Worm (Caenorhabditis elegans): ENCODE results near the gene ZC487.1.
A peak's percentile ranks its signal among the peaks of the same experiment; 100 is the strongest.

The ZC487.1 gene

DNA sequence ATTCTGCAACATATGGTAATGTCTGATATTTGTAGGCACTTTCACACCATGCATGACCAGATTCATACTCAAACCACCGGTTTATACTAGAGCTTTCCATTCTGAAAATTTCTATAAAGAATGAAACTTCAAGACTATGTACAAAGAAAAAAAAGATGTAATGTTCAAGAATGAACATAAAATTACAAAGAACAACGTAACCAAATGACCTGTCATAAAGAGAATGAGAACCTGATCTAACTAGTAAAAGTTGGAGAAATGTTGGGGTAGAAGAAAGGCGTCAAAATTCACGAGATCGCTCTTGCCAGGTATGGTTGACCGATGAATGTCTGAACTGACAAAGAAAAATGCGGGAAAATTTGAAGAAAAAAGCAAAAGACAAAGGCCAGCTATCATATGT lies 29.8 kb upstream of the ZC487.1 start, which contains the start of gene W02F12.2:
TSS of gene W02F12.2 (minus strand) at position 101 of the 400 bp plus-strand sequence.
- TF ChIP-seq flt-1 (GFP tag; IDR thresholded peaks at IDR 0.05) (no peak), cog-1 (tag; optimal IDR thresholded peaks at IDR 0.05) (no peak), ref-1 (GFP tag; conservative IDR thresholded peaks at IDR 0.05) (no peak), tab-1 (GFP tag; IDR thresholded peaks at IDR 0.05) (no peak), klf-2 (GFP tag; conservative IDR thresholded peaks at IDR 0.05) (no peak), ztf-23 (GFP tag; IDR thresholded peaks at IDR 0.05) (no peak), T22C8.4 (GFP tag; IDR thresholded peaks at IDR 0.05) (no peak), med-1 (GFP tag; optimal IDR thresholded peaks at IDR 0.05; ENCODE audit: insufficient read depth) (no peak), ztf-29 (GFP tag; IDR thresholded peaks at IDR 0.05) (no peak)

DNA sequence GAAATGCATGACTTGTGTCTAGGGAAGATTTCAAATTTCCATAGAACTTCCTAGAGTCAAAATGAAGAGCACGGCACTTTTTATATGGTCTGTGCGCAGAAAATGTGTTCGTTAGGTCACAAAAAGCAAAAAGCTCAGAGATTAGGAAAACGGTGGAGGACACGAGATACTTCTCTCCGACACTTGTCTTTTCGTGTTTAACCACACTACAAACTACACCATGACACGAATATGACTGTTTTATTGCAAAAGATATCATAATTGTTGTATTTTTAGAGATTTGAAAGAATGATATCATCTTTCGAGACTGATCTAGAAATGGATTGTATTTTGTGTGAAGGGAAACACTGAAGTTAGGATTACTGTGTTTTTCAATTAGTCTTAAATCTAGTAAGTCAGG lies 28.3 kb upstream of the ZC487.1 start:
- TF ChIP-seq med-1 (GFP tag; optimal IDR thresholded peaks at IDR 0.05; ENCODE audit: insufficient read depth) (no peak), ztf-29 (GFP tag; IDR thresholded peaks at IDR 0.05) (no peak)

DNA sequence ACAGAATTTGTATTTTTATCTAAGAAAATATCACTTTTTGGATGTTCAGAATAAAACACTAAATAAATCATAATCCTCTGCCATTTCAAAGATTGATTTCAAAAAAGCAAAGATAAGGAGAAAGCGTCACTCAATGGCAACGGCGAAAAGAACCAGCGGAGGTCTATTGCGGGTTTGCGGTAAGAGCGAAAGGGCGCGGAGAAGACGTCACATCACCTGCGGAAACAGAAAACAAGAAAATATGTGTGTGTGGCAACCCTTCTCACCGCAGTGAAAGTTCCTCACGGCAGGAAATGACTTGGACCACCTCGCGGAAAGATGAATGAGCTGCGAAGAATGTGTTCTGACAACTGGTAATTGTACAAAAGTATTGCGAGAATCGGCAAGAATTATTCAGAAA lies 27.5 kb upstream of the ZC487.1 start:
- TF ChIP-seq T22C8.4 (GFP tag; IDR thresholded peaks at IDR 0.05) (no peak), klf-2 (GFP tag; conservative IDR thresholded peaks at IDR 0.05) (no peak), med-1 (GFP tag; optimal IDR thresholded peaks at IDR 0.05; ENCODE audit: insufficient read depth) (no peak), ztf-23 (GFP tag; IDR thresholded peaks at IDR 0.05) (no peak), tab-1 (GFP tag; IDR thresholded peaks at IDR 0.05) (no peak), ztf-29 (GFP tag; IDR thresholded peaks at IDR 0.05) (no peak), flt-1 (GFP tag; IDR thresholded peaks at IDR 0.05) (no peak), cog-1 (tag; optimal IDR thresholded peaks at IDR 0.05) (no peak), ref-1 (GFP tag; conservative IDR thresholded peaks at IDR 0.05) (no peak)

DNA sequence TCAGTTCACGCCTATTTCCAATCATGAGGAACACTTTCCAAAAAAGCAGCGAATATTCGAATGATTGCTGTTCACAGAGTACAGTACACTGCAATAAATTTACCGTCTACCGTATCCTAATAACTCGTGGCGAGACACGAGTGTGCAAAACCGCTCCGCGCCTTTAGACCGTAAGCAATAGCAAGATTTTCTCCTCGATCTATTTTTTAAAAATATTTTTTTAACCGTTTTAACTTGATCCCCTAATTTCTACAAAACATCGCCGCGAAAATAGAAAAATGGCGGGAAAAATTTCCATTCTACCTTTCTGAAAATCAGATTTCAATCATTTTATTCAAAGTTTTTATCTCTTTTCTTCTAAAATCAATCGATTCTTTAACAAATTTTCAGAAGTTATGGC lies 24.6 kb upstream of the ZC487.1 start, which contains the start of gene era-1:
TSS of gene era-1 (plus strand) at position 366 of the 400 bp plus-strand sequence.
- TF ChIP-seq T22C8.4 (GFP tag; IDR thresholded peaks at IDR 0.05) (no peak), tab-1 (GFP tag; IDR thresholded peaks at IDR 0.05) (no peak), klf-2 (GFP tag; conservative IDR thresholded peaks at IDR 0.05) (no peak), cog-1 (tag; optimal IDR thresholded peaks at IDR 0.05) (no peak), ztf-29 (GFP tag; IDR thresholded peaks at IDR 0.05) (no peak), flt-1 (GFP tag; IDR thresholded peaks at IDR 0.05) (no peak), ref-1 (GFP tag; conservative IDR thresholded peaks at IDR 0.05) (no peak), med-1 (GFP tag; optimal IDR thresholded peaks at IDR 0.05; ENCODE audit: insufficient read depth) (no peak), ztf-23 (GFP tag; IDR thresholded peaks at IDR 0.05) (no peak)

DNA sequence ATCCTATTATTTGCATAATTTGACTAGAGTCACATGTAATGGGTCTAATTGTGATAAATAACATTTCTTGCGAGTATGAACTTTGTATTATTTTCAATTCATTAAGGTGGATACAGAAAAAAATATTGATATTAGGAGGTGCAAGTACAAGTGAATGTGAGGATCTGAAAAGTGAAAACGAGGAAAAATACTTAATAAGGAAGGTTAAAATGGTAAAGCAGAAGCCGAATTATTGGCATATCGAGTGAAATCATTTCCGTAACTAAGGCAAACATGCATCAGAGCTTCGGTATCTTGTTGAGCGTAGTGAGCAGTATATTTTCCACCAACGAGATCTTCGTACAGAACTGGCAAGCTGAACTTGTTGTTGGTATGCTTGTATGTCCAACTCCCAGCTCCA lies 22.8 kb upstream of the ZC487.1 start:
- TF ChIP-seq med-1 (GFP tag; optimal IDR thresholded peaks at IDR 0.05; ENCODE audit: insufficient read depth) (no peak), flt-1 (GFP tag; IDR thresholded peaks at IDR 0.05) (no peak), ztf-23 (GFP tag; IDR thresholded peaks at IDR 0.05) (no peak), T22C8.4 (GFP tag; IDR thresholded peaks at IDR 0.05) (no peak), ztf-29 (GFP tag; IDR thresholded peaks at IDR 0.05) (no peak), cog-1 (tag; optimal IDR thresholded peaks at IDR 0.05) (no peak), tab-1 (GFP tag; IDR thresholded peaks at IDR 0.05) (no peak)

DNA sequence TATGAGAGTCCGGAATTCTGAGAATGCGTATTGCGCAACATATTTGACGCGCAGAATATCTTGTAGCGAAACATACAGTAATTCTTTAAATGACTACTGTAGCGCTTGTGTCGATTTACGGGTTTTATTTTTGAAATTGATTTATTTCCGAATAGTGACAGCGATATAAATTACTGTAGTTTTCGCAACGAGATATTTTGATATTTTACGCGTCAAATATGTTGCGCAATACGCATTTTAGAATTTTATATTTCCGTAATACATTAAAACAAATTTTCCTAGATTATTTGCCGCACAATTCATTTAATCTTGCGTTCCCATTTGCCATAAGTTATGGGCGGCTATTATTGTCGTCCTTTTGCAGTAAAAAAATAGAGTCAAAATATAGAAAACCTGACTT lies 22.0 kb upstream of the ZC487.1 start:
- no peak for TF ChIP-seq klf-2 (GFP tag; conservative IDR thresholded peaks at IDR 0.05)
- no peak for TF ChIP-seq med-1 (GFP tag; optimal IDR thresholded peaks at IDR 0.05; ENCODE audit: insufficient read depth)
- TF ChIP-seq T22C8.4 (GFP tag; IDR thresholded peaks at IDR 0.05): no peak
- TF ChIP-seq cog-1 (tag; optimal IDR thresholded peaks at IDR 0.05): no peak
- TF ChIP-seq tab-1 (GFP tag; IDR thresholded peaks at IDR 0.05): no peak
- no peak for TF ChIP-seq ztf-29 (GFP tag; IDR thresholded peaks at IDR 0.05)
- TF ChIP-seq ztf-23 (GFP tag; IDR thresholded peaks at IDR 0.05): no peak
- TF ChIP-seq flt-1 (GFP tag; IDR thresholded peaks at IDR 0.05): no peak
- TF ChIP-seq ref-1 (GFP tag; conservative IDR thresholded peaks at IDR 0.05): no peak

DNA sequence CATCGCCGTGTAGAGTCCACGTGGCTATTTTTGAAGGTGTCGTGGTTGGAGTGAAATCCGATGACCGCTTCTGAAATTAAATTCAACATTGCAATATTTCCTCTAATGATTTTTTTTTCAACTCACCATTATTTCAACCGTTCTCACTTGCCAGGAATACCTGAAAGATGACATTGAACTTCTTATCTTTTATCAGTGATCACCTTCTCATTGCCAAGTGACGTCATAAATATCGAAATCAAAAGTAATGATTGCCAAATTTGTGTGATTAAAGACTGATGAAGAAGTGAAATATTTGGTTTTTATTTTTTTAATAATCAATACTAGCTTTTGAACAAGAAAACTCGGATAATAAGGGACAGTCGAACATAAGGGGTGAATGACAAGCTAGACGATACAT lies 20.6 kb upstream of the ZC487.1 start, which contains the start of gene W02F12.4:
TSS of gene W02F12.4 (minus strand) at position 164 of the 400 bp plus-strand sequence.
- TF ChIP-seq ref-1 (GFP tag; conservative IDR thresholded peaks at IDR 0.05) (no peak), med-1 (GFP tag; optimal IDR thresholded peaks at IDR 0.05; ENCODE audit: insufficient read depth) (no peak), cog-1 (tag; optimal IDR thresholded peaks at IDR 0.05) (no peak), klf-2 (GFP tag; conservative IDR thresholded peaks at IDR 0.05) (no peak), tab-1 (GFP tag; IDR thresholded peaks at IDR 0.05) (no peak), T22C8.4 (GFP tag; IDR thresholded peaks at IDR 0.05) (no peak), ztf-29 (GFP tag; IDR thresholded peaks at IDR 0.05) (no peak), flt-1 (GFP tag; IDR thresholded peaks at IDR 0.05) (no peak), ztf-23 (GFP tag; IDR thresholded peaks at IDR 0.05) (no peak)

DNA sequence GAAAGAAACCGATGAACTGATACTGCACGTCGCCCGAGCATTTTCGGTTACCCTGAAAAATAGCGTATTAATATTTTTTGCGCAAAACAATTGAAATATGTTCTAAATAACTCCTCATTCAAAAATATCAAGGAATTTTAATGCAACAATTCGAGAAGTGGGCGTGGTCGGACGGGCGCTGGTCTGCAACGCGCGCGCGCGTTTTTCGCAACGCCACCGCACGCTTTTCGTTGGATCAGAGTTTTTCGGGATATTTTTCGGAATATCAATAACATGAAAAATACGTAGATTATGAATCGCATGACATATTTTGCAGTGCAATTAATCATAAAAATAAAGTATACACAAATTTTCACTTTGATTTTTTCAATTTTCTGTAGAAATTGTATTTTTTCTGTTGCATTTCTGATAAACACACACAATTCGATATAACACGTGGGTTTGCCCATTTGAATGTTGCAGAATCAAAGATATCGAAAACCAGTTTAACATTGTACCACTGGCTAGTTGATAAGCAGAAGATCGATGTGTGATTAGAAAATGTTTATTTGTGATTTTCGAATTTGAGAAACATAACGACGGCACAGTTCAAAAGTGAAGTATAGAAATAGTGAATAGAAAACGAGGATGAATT lies 18.2 kb upstream of the ZC487.1 start, which contains the start of gene dlst-1:
TSS of gene dlst-1 (minus strand) at position 52 of the 634 bp plus-strand sequence.
- TF ChIP-seq med-1 (GFP tag; optimal IDR thresholded peaks at IDR 0.05; ENCODE audit: insufficient read depth) (peak; percentile 77), flt-1 (GFP tag; IDR thresholded peaks at IDR 0.05) (peak; percentile 73), ztf-29 (GFP tag; IDR thresholded peaks at IDR 0.05) (no peak), T22C8.4 (GFP tag; IDR thresholded peaks at IDR 0.05) (no peak), ref-1 (GFP tag; conservative IDR thresholded peaks at IDR 0.05) (0 out of 2 replicates have a peak, but pooled peaks have one; percentile 23), klf-2 (GFP tag; conservative IDR thresholded peaks at IDR 0.05) (0 out of 2 replicates have a peak, but pooled peaks have one; percentile 28), cog-1 (tag; optimal IDR thresholded peaks at IDR 0.05) (no peak), tab-1 (GFP tag; IDR thresholded peaks at IDR 0.05) (peak; percentile 80), ztf-23 (GFP tag; IDR thresholded peaks at IDR 0.05) (peak; percentile 82)

DNA sequence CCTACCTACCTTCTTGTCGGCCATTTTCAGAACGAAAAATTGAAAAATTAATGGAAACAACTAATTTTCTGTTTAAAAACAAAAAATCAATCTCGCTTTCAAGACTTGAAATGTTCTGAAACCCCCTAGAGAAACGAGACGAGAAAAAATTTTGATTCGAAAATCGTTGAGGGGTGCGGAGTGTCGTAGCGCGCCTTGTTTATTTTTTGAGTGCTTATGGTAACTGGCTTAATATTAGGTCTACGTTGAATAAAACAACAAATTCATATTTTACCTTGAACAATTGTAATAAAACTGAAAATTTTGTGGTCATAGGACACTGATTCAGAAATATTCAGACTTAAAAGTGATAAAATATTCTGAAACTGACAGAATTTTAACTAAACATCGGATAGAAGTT lies 16.9 kb upstream of the ZC487.1 start, which contains the start of gene sna-1:
TSS of gene sna-1 (minus strand) at position 218 of the 400 bp plus-strand sequence.
- TF ChIP-seq med-1 (GFP tag; optimal IDR thresholded peaks at IDR 0.05; ENCODE audit: insufficient read depth): no peak

DNA sequence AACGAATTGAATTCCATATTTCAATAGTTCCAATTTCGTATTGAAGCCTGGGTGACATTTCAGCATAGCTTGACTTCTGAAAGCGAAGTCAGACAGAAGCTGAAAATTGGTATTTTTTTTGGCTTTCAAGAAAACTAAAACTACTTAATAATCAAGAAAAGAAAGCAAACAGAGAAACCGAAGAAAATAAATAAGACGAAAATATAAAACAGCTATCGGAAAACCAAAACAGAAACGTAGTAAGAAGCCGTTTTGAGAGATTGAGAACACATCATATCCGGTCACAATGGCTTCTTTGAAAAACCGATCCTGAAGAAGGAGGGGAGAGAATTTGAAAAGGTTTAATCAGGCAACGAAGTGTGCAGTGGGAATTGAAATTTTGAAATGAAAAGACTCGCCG lies 9.1 kb upstream of the ZC487.1 start, which contains the start of gene srg-30:
TSS of gene srg-30 (minus strand) at position 101 of the 400 bp plus-strand sequence.
- TF ChIP-seq flt-1 (GFP tag; IDR thresholded peaks at IDR 0.05) (no peak), ztf-29 (GFP tag; IDR thresholded peaks at IDR 0.05) (no peak), klf-2 (GFP tag; conservative IDR thresholded peaks at IDR 0.05) (no peak), tab-1 (GFP tag; IDR thresholded peaks at IDR 0.05) (no peak), ref-1 (GFP tag; conservative IDR thresholded peaks at IDR 0.05) (no peak), med-1 (GFP tag; optimal IDR thresholded peaks at IDR 0.05; ENCODE audit: insufficient read depth) (no peak), ztf-23 (GFP tag; IDR thresholded peaks at IDR 0.05) (no peak), cog-1 (tag; optimal IDR thresholded peaks at IDR 0.05) (no peak), T22C8.4 (GFP tag; IDR thresholded peaks at IDR 0.05) (no peak)
